Worm (Caenorhabditis elegans) whole organism, L3 larva: Measurements from ENCODE around the gene F13B12.1.

Source experiments
- ceh-82 ChIP-seq: fragments of 150-350 bp; optimal IDR thresholded peaks from 2 replicates; lab custom pipeline; 2014; ENCODE audit warnings: missing biosample characterization, missing genetic modification characterization
- elt-3 ChIP-seq, 3 experiments: fragments of 150-350 bp in 1 of 3; sonication (generic microtip) in 2 of 3; optimal IDR thresholded peaks; 2 replicates in 2 of 3; 4 replicates in 1 of 3; lab custom pipeline; 2014 to 2017; ENCODE audit warnings: missing biosample characterization in 3 of 3, missing genetic modification characterization in 3 of 3

DNA sequence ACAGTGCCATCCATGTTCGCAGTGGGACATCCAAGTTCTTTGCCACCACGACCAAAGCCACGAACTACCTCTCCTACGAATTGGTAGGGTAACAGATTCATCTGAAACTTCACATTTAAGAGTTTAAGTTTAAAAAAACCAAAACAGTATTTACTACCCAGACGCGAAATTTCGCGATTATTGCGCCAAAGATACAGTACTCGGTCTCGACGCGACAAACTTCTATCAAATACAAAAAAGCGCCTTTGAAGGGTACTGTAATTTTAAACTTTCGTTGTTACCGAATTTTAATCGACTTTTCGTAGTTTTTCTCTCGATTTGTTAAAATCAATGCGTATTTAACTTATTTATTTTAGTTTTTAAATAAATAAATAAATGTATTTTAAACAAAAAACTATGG is 15.1 kb downstream of the F13B12.1 start, which contains the start of gene rfk-1:
- TF ChIP-seq elt-3 (tag; optimal IDR thresholded peaks at IDR 0.05; lab: Kevin White, UChicago) (no peak), ceh-82 (tag; lab: Kevin White, UChicago) (no peak)
